Worm (Caenorhabditis elegans) whole organism, L4 larva: Measurements from ENCODE around the gene clc-17.

Experiments used
- F10B5.3 ChIP-seq: sonication (generic microtip); optimal IDR thresholded peaks from 2 replicates; lab custom pipeline; 2016; ENCODE audit warnings: mild to moderate bottlenecking, missing genetic modification characterization, missing compliant biosample characterization
- F44E2.7 ChIP-seq: fragments of 200-800 bp; sonication (Bioruptor generic); IDR thresholded peaks from 2 replicates; pipeline ENCODE4 v2.1.2; 2022; ENCODE audit warnings: missing genetic modification characterization, missing compliant biosample characterization
- T20F7.1 ChIP-seq: fragments of 200-800 bp; sonication (Bioruptor generic); optimal IDR thresholded peaks from 2 replicates; lab custom pipeline; 2018; ENCODE audit warnings: mild to moderate bottlenecking, missing genetic modification characterization, missing compliant biosample characterization
- T26A8.4 ChIP-seq: fragments of 200-800 bp; sonication (Bioruptor generic); IDR thresholded peaks from 2 replicates; pipeline ENCODE4 v1.3.6; 2022; ENCODE audit warnings: missing genetic modification characterization, missing compliant biosample characterization
- Y48G9A.11 ChIP-seq: fragments of 200-800 bp; sonication (Bioruptor generic); IDR thresholded peaks from 2 replicates; pipeline ENCODE4 v1.3.6; 2022; ENCODE audit warnings: missing genetic modification reagents, missing genetic modification characterization, missing compliant biosample characterization
- ZK337.2 ChIP-seq: fragments of 200-800 bp; sonication (Bioruptor generic); IDR thresholded peaks from 2 replicates; pipeline ENCODE4 v1.3.6; 2022; ENCODE audit warnings: missing genetic modification reagents, missing genetic modification characterization, missing compliant biosample characterization
- ZK546.5 ChIP-seq, 2 experiments: sonication (generic microtip); optimal IDR thresholded peaks; 2 replicates each; lab custom pipeline; 2017; ENCODE audit warnings: missing biosample characterization in 2 of 2, missing genetic modification characterization in 2 of 2
- ceh-28 ChIP-seq: fragments of 150-350 bp; optimal IDR thresholded peaks from 2 replicates; lab custom pipeline; 2014; ENCODE audit warnings: missing biosample characterization, missing genetic modification reagents, missing genetic modification characterization
- ceh-32 ChIP-seq: sonication (generic microtip); optimal IDR thresholded peaks from 2 replicates; lab custom pipeline; 2016; ENCODE audit warnings: mild to moderate bottlenecking, missing genetic modification characterization, missing compliant biosample characterization; ENCODE audit not compliant: poor library complexity
- ceh-62 ChIP-seq: sonication (generic microtip); optimal IDR thresholded peaks from 2 replicates; lab custom pipeline; 2017; ENCODE audit warnings: missing biosample characterization, missing genetic modification characterization
- daf-19 ChIP-seq: fragments of 200-800 bp; sonication (Bioruptor generic); conservative IDR thresholded peaks from 2 replicates; pipeline ENCODE4 v1.3.6; 2022; ENCODE audit warnings: missing genetic modification characterization, missing compliant biosample characterization
- dmd-8 ChIP-seq: fragments of 200-800 bp; sonication (Bioruptor generic); IDR thresholded peaks from 2 replicates; pipeline ENCODE4 v1.3.6; 2022; ENCODE audit warnings: missing genetic modification characterization, missing compliant biosample characterization
- dmd-9 ChIP-seq: fragments of 200-800 bp; sonication (Bioruptor generic); IDR thresholded peaks from 2 replicates; pipeline ENCODE4 v1.3.6; 2022; ENCODE audit warnings: missing genetic modification reagents, missing genetic modification characterization, missing compliant biosample characterization
- duxl-1 ChIP-seq: sonication (generic microtip); optimal IDR thresholded peaks from 2 replicates; lab custom pipeline; 2016; ENCODE audit warnings: mild to moderate bottlenecking, missing genetic modification characterization, moderate library complexity, missing compliant biosample characterization; ENCODE audit not compliant: poor library complexity
- egl-27 ChIP-seq: sonication (generic microtip); optimal IDR thresholded peaks from 3 replicates; lab custom pipeline; 2017; ENCODE audit warnings: missing biosample characterization, missing genetic modification reagents, missing genetic modification characterization
- egl-43 ChIP-seq: fragments of 200-800 bp; sonication (Bioruptor generic); IDR thresholded peaks from 2 replicates; pipeline ENCODE4 v1.3.6; 2022; ENCODE audit warnings: missing genetic modification reagents, missing genetic modification characterization, missing compliant biosample characterization
- fkh-10 ChIP-seq: fragments of 150-350 bp; optimal IDR thresholded peaks from 2 replicates; lab custom pipeline; 2014; ENCODE audit warnings: missing biosample characterization, missing genetic modification reagents, missing genetic modification characterization
- fos-1 ChIP-seq: fragments of 150-350 bp; optimal IDR thresholded peaks from 2 replicates; lab custom pipeline; 2014; ENCODE audit warnings: missing biosample characterization, missing genetic modification characterization
- gei-8 ChIP-seq: fragments of 200-800 bp; sonication (Bioruptor generic); optimal IDR thresholded peaks from 2 replicates; lab custom pipeline; 2018; ENCODE audit warnings: mild to moderate bottlenecking, missing genetic modification characterization, missing compliant biosample characterization
- hif-1 ChIP-seq, 2 experiments: sonication (generic microtip); optimal IDR thresholded peaks; 2 replicates each; lab custom pipeline; 2016 to 2017; ENCODE audit warnings: missing compliant biosample characterization in 2 of 2, missing genetic modification characterization in 2 of 2, missing genetic modification reagents in 2 of 2, missing genotype in 2 of 2, mild to moderate bottlenecking in 1 of 2
- hmg-1.1 ChIP-seq: fragments of 200-800 bp; sonication (Bioruptor generic); IDR thresholded peaks from 2 replicates; pipeline ENCODE4 v1.3.6; 2022; ENCODE audit warnings: missing genetic modification reagents, missing genetic modification characterization, missing compliant biosample characterization
- jun-1 ChIP-seq: fragments of 150-350 bp; optimal IDR thresholded peaks from 2 replicates; lab custom pipeline; 2014; ENCODE audit warnings: missing biosample characterization, missing genetic modification reagents, missing genetic modification characterization
- lin-1 ChIP-seq: fragments of 200-800 bp; sonication (Bioruptor generic); IDR thresholded peaks from 2 replicates; pipeline ENCODE4 v1.3.6; 2022; ENCODE audit warnings: missing genetic modification reagents, missing genetic modification characterization, missing compliant biosample characterization
- lin-13 ChIP-seq: fragments of 150-350 bp; optimal IDR thresholded peaks from 2 replicates; lab custom pipeline; 2014; ENCODE audit warnings: missing biosample characterization, missing genetic modification reagents, missing genetic modification characterization
- lin-29 ChIP-seq: fragments of 200-800 bp; sonication (Bioruptor generic); IDR thresholded peaks from 2 replicates; pipeline ENCODE4 v1.3.6; 2022; ENCODE audit warnings: missing genetic modification reagents, missing genetic modification characterization, missing compliant biosample characterization
- lin-39 ChIP-seq: fragments of 150-350 bp; optimal IDR thresholded peaks from 2 replicates; lab custom pipeline; 2014; ENCODE audit warnings: missing biosample characterization, missing genetic modification reagents, missing genetic modification characterization
- lsy-2 ChIP-seq, 2 experiments: fragments of 150-350 bp in 1 of 2; sonication (generic microtip) in 1 of 2; optimal IDR thresholded peaks; 2 replicates each; lab custom pipeline; 2014 to 2017; ENCODE audit warnings: missing biosample characterization in 2 of 2, missing genetic modification characterization in 2 of 2
- madf-5 ChIP-seq, 2 experiments: fragments of 200-800 bp; sonication (Bioruptor generic); IDR thresholded peaks; 2 replicates each; pipeline ENCODE4 v1.3.6; 2022; ENCODE audit warnings: missing compliant biosample characterization in 2 of 2, missing genetic modification characterization in 2 of 2
- mdt-29 ChIP-seq: fragments of 200-800 bp; sonication (Bioruptor generic); IDR thresholded peaks from 2 replicates; pipeline ENCODE4 v1.3.6; 2022; ENCODE audit warnings: missing genetic modification reagents, missing genetic modification characterization, missing compliant biosample characterization
- mep-1 ChIP-seq: fragments of 150-350 bp; sonication (generic microtip); optimal IDR thresholded peaks from 3 replicates; lab custom pipeline; 2014; ENCODE audit warnings: missing biosample characterization, missing genetic modification characterization
- mxl-3 ChIP-seq: fragments of 200-800 bp; sonication (Bioruptor generic); optimal IDR thresholded peaks from 2 replicates; lab custom pipeline; 2018; ENCODE audit warnings: mild to moderate bottlenecking, missing genetic modification characterization, missing compliant biosample characterization
- nhr-102 ChIP-seq: sonication (generic microtip); optimal IDR thresholded peaks from 2 replicates; lab custom pipeline; 2016; ENCODE audit warnings: mild to moderate bottlenecking, missing genetic modification characterization, moderate library complexity, missing compliant biosample characterization
- nhr-111 ChIP-seq: fragments of 200-800 bp; sonication (Bioruptor generic); optimal IDR thresholded peaks from 2 replicates; lab custom pipeline; 2018; ENCODE audit warnings: mild to moderate bottlenecking, missing genetic modification characterization, missing compliant biosample characterization
- nhr-25 ChIP-seq: sonication (generic microtip); optimal IDR thresholded peaks from 2 replicates; lab custom pipeline; 2017; ENCODE audit warnings: missing genetic modification characterization, mild to moderate bottlenecking, missing compliant biosample characterization, antibody characterized with exemption, moderate library complexity, borderline replicate concordance; ENCODE audit not compliant: insufficient read depth
- nhr-48 ChIP-seq: sonication (generic microtip); optimal IDR thresholded peaks from 2 replicates; lab custom pipeline; 2016; ENCODE audit warnings: mild to moderate bottlenecking, missing genetic modification characterization, missing compliant biosample characterization
- nhr-6 ChIP-seq: fragments of 150-350 bp; optimal IDR thresholded peaks from 2 replicates; lab custom pipeline; 2014; ENCODE audit warnings: missing biosample characterization, missing genetic modification characterization
- nhr-76 ChIP-seq: fragments of 150-350 bp; optimal IDR thresholded peaks from 2 replicates; lab custom pipeline; 2014; ENCODE audit warnings: missing biosample characterization, missing genetic modification characterization
- pha-4 ChIP-seq, 2 experiments: fragments of 150-350 bp in 1 of 2; fragments of 200-800 bp in 1 of 2; sonication (Bioruptor generic) in 1 of 2; IDR thresholded peaks in 1 of 2; optimal IDR thresholded peaks in 1 of 2; 2 replicates each; pipeline versions ENCODE4 v1.3.6 to Lab custom; 2014 to 2022; ENCODE audit warnings: missing genetic modification characterization in 2 of 2, missing genetic modification reagents in 2 of 2, missing biosample characterization in 1 of 2, missing compliant biosample characterization in 1 of 2
- pqm-1 ChIP-seq: sonication (generic microtip); optimal IDR thresholded peaks from 2 replicates; lab custom pipeline; 2017; ENCODE audit warnings: missing biosample characterization, missing genetic modification characterization
- rbr-2 ChIP-seq: sonication (generic microtip); optimal IDR thresholded peaks from 2 replicates; lab custom pipeline; 2016; ENCODE audit warnings: missing genotype, missing genetic modification characterization, missing compliant biosample characterization
- sdz-12 ChIP-seq: fragments of 200-800 bp; sonication (Bioruptor generic); optimal IDR thresholded peaks from 2 replicates; lab custom pipeline; 2018; ENCODE audit warnings: mild to moderate bottlenecking, missing genetic modification characterization, missing compliant biosample characterization
- set-16 ChIP-seq: fragments of 200-800 bp; sonication (Bioruptor generic); IDR thresholded peaks from 2 replicates; pipeline ENCODE4 v1.3.6; 2022; ENCODE audit warnings: missing genetic modification reagents, missing genetic modification characterization, missing compliant biosample characterization
- skn-1 ChIP-seq: fragments of 150-350 bp; optimal IDR thresholded peaks from 2 replicates; lab custom pipeline; 2014; ENCODE audit warnings: missing biosample characterization, missing genetic modification characterization
- snpc-1.2 ChIP-seq: fragments of 200-800 bp; sonication (Bioruptor generic); IDR thresholded peaks from 2 replicates; pipeline ENCODE4 v1.3.6; 2022; ENCODE audit warnings: missing genetic modification reagents, missing genetic modification characterization, missing compliant biosample characterization
- unc-130 ChIP-seq: sonication (generic microtip); optimal IDR thresholded peaks from 2 replicates; lab custom pipeline; 2016; ENCODE audit warnings: missing genetic modification reagents, missing genetic modification characterization, missing compliant biosample characterization
- unc-62 ChIP-seq, 3 experiments: fragments of 150-350 bp in 1 of 3; sonication (generic microtip); optimal IDR thresholded peaks in 2 of 3; peaks in 1 of 3; 1 replicate in 1 of 3; 2 replicates in 2 of 3; lab custom pipeline; 2014 to 2017; ENCODE audit warnings: missing biosample characterization in 3 of 3, missing genetic modification characterization in 3 of 3, missing genetic modification reagents in 3 of 3, missing genotype in 1 of 3
- zfp-2 ChIP-seq: sonication (generic microtip); optimal IDR thresholded peaks from 2 replicates; lab custom pipeline; 2016; ENCODE audit warnings: mild to moderate bottlenecking, missing genetic modification characterization, missing compliant biosample characterization
- zip-11 ChIP-seq: fragments of 200-800 bp; sonication (Bioruptor generic); IDR thresholded peaks from 2 replicates; pipeline ENCODE4 v1.3.6; 2022; ENCODE audit warnings: missing genetic modification characterization, missing compliant biosample characterization
- zip-2 ChIP-seq: fragments of 150-350 bp; optimal IDR thresholded peaks from 2 replicates; lab custom pipeline; 2014; ENCODE audit warnings: missing biosample characterization, missing genetic modification characterization
- ztf-7 ChIP-seq: fragments of 150-350 bp; optimal IDR thresholded peaks from 2 replicates; lab custom pipeline; 2014; ENCODE audit warnings: missing biosample characterization, missing genetic modification characterization

The clc-17 gene

ce11 chrX:11095480-11095879 lies 11.7 kb upstream of the clc-17 start (continued):
- TF ChIP-seq zfp-2 (tag; lab: Kevin White, UChicago) (peak; percentile 16), rbr-2 (tag; lab: Kevin White, UChicago) (peak; percentile 93), dmd-8 (GFP tag; lab: Robert Waterston, UW) (peak; percentile 92), dmd-9 (GFP tag; lab: Robert Waterston, UW) (peak; percentile 74; the same call in 1 of the 2 replicates), F10B5.3 (tag; lab: Kevin White, UChicago) (peak; percentile 78), sdz-12 (GFP tag; lab: Kevin White, UChicago) (peak; percentile 59), ZK546.5 (tag; optimal IDR thresholded peaks at IDR 0.05; lab: Kevin White, UChicago) (no peak), hmg-1.1 (GFP tag; lab: Robert Waterston, UW) (peak; percentile 97), egl-27 (tag; lab: Kevin White, UChicago) (no peak), ztf-7 (peak; percentile 86), daf-19 (peak; percentile 94), fos-1 (tag; lab: Kevin White, UChicago) (no peak), mxl-3 (GFP tag; lab: Kevin White, UChicago) (peak; percentile 71), duxl-1 (tag; lab: Kevin White, UChicago) (peak; percentile 93), lin-1 (GFP tag; lab: Robert Waterston, UW) (peak; percentile 87), mep-1 (tag; lab: Kevin White, UChicago) (peak; percentile 92), nhr-76 (tag; lab: Kevin White, UChicago) (no peak), ceh-62 (tag; lab: Kevin White, UChicago) (no peak), nhr-111 (GFP tag; lab: Kevin White, UChicago) (peak; percentile 37), ceh-28 (tag; lab: Kevin White, UChicago) (no peak), ZK337.2 (peak; percentile 85), skn-1 (tag; lab: Kevin White, UChicago) (no peak), madf-5 (GFP tag; IDR thresholded peaks at IDR 0.05; lab: Robert Waterston, UW) (peak; percentile 44 to 95; a peak in 3 of 4 replicates), jun-1 (tag; lab: Kevin White, UChicago) (peak; percentile 72), unc-62 (GFP tag; optimal IDR thresholded peaks at IDR 0.05 in 1 of 2; lab: Kevin White, UChicago) (peak in 1 of 2 experiments; percentile 95), unc-62 (tag; optimal IDR thresholded peaks at IDR 0.05; lab: Kevin White, UChicago) (no peak), unc-130 (GFP tag; lab: Kevin White, UChicago) (peak; percentile 29), Y48G9A.11 (GFP tag; lab: Robert Waterston, UW) (no peak; the same call in 1 of the 2 replicates), F44E2.7 (GFP tag; lab: Robert Waterston, UW) (no peak), pqm-1 (no peak), nhr-6 (peak; percentile 41), mdt-29 (GFP tag; lab: Robert Waterston, UW) (no peak), lin-13 (peak; percentile 67), T20F7.1 (GFP tag; lab: Kevin White, UChicago) (peak; percentile 59), T26A8.4 (GFP tag; lab: Robert Waterston, UW) (no peak), egl-43 (GFP tag; lab: Robert Waterston, UW) (no peak; the same call in none of the 2 replicates), nhr-25 (tag; lab: Kevin White, UChicago) (peak; percentile 73), ceh-32 (peak; percentile 54), pha-4 (GFP tag; IDR thresholded peaks at IDR 0.05; lab: Robert Waterston, UW) (peak; percentile 90), pha-4 (tag; optimal IDR thresholded peaks at IDR 0.05; lab: Kevin White, UChicago) (no peak), lin-39 (tag; lab: Kevin White, UChicago) (no peak), lsy-2 (tag; optimal IDR thresholded peaks at IDR 0.05; lab: Kevin White, UChicago) (peak in 1 of 2 experiments; percentile 25), nhr-48 (tag; lab: Kevin White, UChicago) (peak; percentile 80), lin-29 (GFP tag; lab: Robert Waterston, UW) (peak; percentile 78; the same call in 1 of the 2 replicates), fkh-10 (GFP tag; lab: Kevin White, UChicago) (peak; percentile 4), gei-8 (peak; percentile 55), nhr-102 (tag; lab: Kevin White, UChicago) (peak; percentile 92), hif-1 (tag; optimal IDR thresholded peaks at IDR 0.05; lab: Kevin White, UChicago) (peak; percentile 30 to 65), snpc-1.2 (GFP tag; lab: Robert Waterston, UW) (peak; percentile 92), zip-11 (no peak), zip-2 (tag; lab: Kevin White, UChicago) (peak; percentile 75), set-16 (GFP tag; lab: Robert Waterston, UW) (no peak)
